Worm (Caenorhabditis elegans) whole organism, young adult: ENCODE measurements around the gene sdz-18.

Source experiments
- C17E4.6 ChIP-seq: fragments of 200-800 bp; sonication (Bioruptor generic); IDR thresholded peaks from 2 replicates; pipeline ENCODE4 v1.3.6; 2022; ENCODE audit warnings: missing genetic modification reagents, missing genetic modification characterization, missing compliant biosample characterization
- F22D6.2 ChIP-seq: sonication (generic microtip); optimal IDR thresholded peaks from 2 replicates; lab custom pipeline; 2016; ENCODE audit warnings: mild to moderate bottlenecking, missing genetic modification characterization, missing compliant biosample characterization
- ama-1 ChIP-seq, 3 experiments: fragments of 150-350 bp in 1 of 3; sonication (generic microtip) in 2 of 3; optimal IDR thresholded peaks; 2 replicates each; lab custom pipeline; 2014 to 2018; ENCODE audit warnings: missing biosample characterization in 2 of 3, missing genetic modification characterization in 2 of 3, missing genetic modification reagents in 2 of 3
- cebp-2 ChIP-seq: fragments of 200-800 bp; sonication (Bioruptor generic); IDR thresholded peaks from 2 replicates; pipeline ENCODE4 v1.3.6; 2022; ENCODE audit warnings: missing genetic modification characterization, missing compliant biosample characterization
- mes-4 ChIP-seq: sonication (generic microtip); optimal IDR thresholded peaks from 2 replicates; lab custom pipeline; 2016; ENCODE audit warnings: missing genotype, missing genetic modification characterization, missing compliant biosample characterization
- nhr-80 ChIP-seq: sonication (generic microtip); optimal IDR thresholded peaks from 2 replicates; lab custom pipeline; 2016; ENCODE audit warnings: missing genetic modification characterization, missing compliant biosample characterization

- TF ChIP-seq cebp-2 (GFP tag; lab: Robert Waterston, UW), result no peak
- TF ChIP-seq ama-1 (optimal IDR thresholded peaks at IDR 0.05; lab: Kevin White, UChicago), result no peak
- no peak for TF ChIP-seq ama-1 (GFP tag; optimal IDR thresholded peaks at IDR 0.05; lab: Kevin White, UChicago)
- TF ChIP-seq C17E4.6 (GFP tag; lab: Robert Waterston, UW), result no peak
- no peak for TF ChIP-seq F22D6.2 (tag; lab: Kevin White, UChicago)
- TF ChIP-seq nhr-80, result no peak
- no peak for TF ChIP-seq mes-4 (tag; lab: Kevin White, UChicago)
These were observed 13.5 kb downstream of the sdz-18 start, which contains the start of gene fbxc-21 for ce11 chrII:1692827-1693226.
